Worm (Caenorhabditis elegans) whole organism, dauer: ENCODE data around the gene pqn-78.
"Not testable (repeated sequence)": the region's sequence is repeated elsewhere in the genome, so short reads cannot be mapped to it uniquely, and the experiment has no call there.

Source experiments
- unc-62 ChIP-seq: sonication (generic microtip); optimal IDR thresholded peaks from 2 replicates; lab custom pipeline; 2017; ENCODE audit warnings: missing biosample characterization, missing genetic modification reagents, missing genetic modification characterization

pqn-78 gene

ce11 chrIV:15583620-15584019 is 11.2 kb downstream of the pqn-78 start, which contains the start of gene Y105C5A.508:
Y105C5A.508 (plus strand) TSS chrIV:15583920.
- TF ChIP-seq unc-62 (GFP tag; lab: Kevin White, UChicago) = no peak

DNA sequence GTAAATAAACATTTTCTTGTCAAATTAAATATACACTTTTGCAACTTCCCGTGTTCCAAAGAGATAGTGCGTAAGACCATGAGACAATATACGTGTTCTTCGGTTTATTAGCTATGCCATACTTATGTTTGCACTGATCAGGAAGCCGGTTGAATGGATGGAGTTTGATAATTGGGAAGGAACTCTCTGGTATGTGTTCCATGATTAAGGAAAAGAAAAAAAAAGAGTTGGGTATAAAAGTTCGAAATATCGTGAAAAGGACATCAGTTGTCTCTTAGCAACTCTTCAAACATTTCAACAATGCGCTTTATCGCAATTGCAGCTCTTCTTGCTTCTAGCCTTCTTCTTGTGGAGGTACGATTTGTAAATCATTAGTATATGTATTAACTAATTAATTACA is 16.0 kb downstream of the pqn-78 start, which contains the start of gene pqn-76:
pqn-76 (plus strand) TSS at position 301 of the 400 bp plus-strand sequence.
- TF ChIP-seq unc-62 (GFP tag; lab: Kevin White, UChicago) = not testable (repeated sequence)

DNA sequence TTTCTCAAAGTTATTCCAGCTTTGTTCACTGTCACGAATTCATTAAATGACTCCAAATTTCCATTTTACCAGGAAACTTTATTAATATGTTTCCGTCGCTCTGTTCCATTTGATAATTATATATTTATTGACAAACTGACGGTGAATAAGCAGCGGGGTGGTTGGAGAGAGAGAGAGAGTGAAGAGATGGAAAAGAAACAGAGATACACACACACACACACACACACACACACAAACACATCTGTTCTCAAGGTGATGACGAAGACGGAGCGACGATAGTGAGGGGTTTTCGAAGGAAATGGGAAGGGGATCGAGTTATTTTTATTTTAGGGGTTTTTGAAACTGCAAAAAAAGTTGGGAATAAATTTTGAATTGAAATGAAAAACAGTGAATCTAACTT is 21.0 kb downstream of the pqn-78 start:
- TF ChIP-seq unc-62 (GFP tag; lab: Kevin White, UChicago) = no peak

DNA sequence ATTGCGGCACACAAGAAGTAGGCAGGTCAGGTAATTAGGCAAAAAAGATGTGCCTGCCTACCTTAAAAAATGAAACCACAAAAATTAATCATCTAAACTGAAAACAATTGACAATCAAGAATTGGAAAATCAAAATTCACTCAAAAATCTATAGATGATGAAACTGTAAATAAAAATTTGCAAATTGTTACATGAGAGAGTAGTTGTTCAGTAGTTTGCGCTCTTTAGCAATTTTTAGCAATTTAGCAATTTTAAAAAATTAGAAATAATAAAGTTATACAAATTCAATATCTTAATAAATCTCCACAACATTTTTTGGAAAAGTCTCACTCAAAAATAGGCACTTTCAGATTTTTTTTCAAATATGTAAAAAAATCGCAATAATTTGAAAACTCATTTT is 22.7 kb downstream of the pqn-78 start:
- no peak for TF ChIP-seq unc-62 (GFP tag; lab: Kevin White, UChicago)

DNA sequence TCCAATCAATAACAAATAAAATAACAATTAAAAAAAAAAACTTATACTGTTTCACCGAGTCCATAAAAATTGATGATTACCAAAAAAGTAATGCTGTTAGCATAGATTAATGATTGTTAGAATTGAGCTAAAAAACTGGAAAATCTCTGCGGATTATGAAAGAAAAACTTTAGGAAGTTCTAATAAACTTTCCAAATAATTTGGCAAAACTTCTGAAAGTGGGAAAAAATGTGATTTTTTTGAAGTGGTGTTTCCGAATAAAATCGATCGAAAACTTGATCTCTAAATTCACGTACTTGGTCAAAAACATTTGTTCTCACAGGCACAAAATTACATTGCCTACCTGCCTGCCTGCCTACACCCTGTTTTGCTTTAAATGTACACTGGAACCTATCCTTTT is 23.2 kb downstream of the pqn-78 start:
- no peak for TF ChIP-seq unc-62 (GFP tag; lab: Kevin White, UChicago)

DNA sequence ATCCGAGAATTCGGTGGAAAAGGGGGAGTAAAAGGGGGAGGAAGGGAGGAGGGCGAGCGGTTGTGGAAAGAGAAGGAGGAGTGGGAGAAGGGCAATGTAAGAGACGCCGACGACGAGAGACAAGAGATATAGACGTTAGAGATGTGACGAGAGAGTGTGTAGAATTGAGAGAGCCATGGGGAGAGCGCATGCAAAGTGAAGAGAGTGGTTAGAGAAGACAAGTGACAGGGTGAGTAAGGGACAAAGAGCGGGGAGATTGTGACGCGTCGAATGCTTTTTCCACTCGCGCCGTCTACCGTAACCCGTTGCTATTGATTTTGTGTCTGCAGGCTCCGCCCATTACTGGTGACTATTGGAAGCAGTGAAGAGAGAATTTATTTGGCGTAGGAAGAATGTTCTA is 24.1 kb downstream of the pqn-78 start:
- no peak for TF ChIP-seq unc-62 (GFP tag; lab: Kevin White, UChicago)

- TF ChIP-seq unc-62 (GFP tag; lab: Kevin White, UChicago) = no peak
Observed at ce11 chrIV:15564327-15564726, 30.5 kb downstream of the pqn-78 start, which contains the start of gene Y105C5A.1. Y105C5A.1 (minus strand) TSS chrIV:15564427.

DNA sequence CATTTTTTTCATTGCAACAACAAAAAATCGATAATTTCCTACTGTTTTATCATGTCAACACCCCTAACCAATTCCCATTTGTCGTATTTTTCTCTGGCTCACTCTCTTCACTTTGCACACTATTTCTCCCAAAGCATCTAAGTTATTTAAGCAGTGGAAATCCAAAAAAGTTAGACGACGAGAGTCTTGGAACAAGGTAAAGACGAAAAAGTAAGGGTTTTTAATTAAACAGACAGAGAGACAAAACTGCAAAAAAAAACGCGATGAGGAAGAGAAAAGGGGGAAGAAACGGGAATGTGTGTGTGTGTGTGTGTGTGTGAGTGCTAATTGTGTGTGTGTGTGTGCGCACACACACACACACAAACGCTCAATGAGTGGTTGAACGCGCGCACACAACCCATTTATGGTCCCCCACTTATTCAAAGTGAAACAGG is 33.6 kb downstream of the pqn-78 start:
- no peak for TF ChIP-seq unc-62 (GFP tag; lab: Kevin White, UChicago)

DNA sequence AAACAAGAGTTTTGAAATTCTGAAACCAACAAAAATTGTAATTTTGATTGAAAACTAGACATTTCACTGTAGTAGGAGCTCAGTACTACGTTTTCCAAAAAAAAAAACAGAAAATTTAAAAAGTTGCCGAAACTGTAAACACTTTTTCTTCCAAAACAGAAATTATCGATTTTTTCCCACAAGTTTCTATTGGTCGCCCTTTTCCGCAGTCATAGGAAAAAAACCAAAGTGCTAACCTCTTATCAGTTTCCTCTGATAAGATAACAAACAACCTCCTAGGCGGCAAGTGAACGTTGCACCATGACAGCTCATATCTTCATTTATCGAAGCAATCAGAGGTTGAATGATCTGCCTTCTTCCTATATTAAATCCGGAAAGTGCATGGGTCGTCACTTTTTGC is 35.8 kb downstream of the pqn-78 start:
- TF ChIP-seq unc-62 (GFP tag; lab: Kevin White, UChicago) = no peak

DNA sequence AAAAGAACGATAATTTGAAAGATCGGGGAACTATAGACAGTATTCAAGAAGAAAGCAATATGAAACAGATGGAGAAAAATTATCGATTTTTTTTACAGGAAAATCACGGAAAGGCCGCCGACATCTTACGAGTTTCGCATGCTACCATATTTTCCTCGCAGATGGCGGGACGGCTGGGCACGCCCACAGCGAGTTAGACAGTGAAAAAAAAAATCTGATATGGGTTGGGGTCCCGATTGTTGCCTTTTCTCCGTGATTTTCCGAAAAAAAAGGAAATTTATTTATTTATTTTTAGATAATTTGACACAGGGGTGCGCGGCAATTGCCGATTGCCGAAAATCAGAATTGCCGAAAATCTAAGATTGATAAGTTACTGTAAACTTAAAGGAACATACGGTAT is 40.1 kb downstream of the pqn-78 start:
- TF ChIP-seq unc-62 (GFP tag; lab: Kevin White, UChicago) = no peak
